Fruit fly (Drosophila melanogaster): ENCODE data around the gene CG1636.

The CG1636 gene

DNA sequence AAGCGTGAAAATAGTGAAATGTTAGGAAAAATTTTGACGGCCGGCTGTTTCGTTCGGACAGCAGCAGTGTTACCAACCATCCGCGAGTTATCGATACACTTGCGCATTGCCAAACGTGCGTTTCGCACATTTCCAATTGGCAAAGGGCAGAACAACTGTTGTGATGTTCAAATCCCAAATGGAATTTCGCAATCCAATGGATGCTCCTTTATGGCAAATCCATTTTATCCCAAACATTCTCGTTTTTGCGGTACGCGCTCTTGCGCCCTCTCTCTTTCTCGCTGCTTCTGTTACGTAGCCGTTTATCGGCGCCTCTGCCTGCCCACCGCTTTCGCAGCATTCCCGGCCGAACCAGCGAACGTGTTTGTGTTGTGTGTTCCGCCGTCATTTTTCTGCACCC is 30.0 kb upstream of the CG1636 start (continued):
- peak; percentile 65 for TF ChIP-seq Med (GFP tag)
- peak; percentile 11 for TF ChIP-seq nom (GFP tag; optimal IDR thresholded peaks at IDR 0.05)
- TF ChIP-seq Ets65A (GFP tag), result peak; percentile 42
- peak; percentile 63 for TF ChIP-seq CG9437 (GFP tag; optimal IDR thresholded peaks at IDR 0.05)
- TF ChIP-seq BEAF-32 (GFP tag; optimal IDR thresholded peaks at IDR 0.05), result peak; percentile 30
- peak; percentile 29 for TF ChIP-seq CG2116 (GFP tag; optimal IDR thresholded peaks at IDR 0.05)
- TF ChIP-seq Sry-δ (GFP tag; optimal IDR thresholded peaks at IDR 0.05), result peak; percentile 21
- no peak for TF ChIP-seq CG6654 (GFP tag; optimal IDR thresholded peaks at IDR 0.05)
- peak in 1 of 2 experiments; percentile 29 for TF ChIP-seq crp (GFP tag; optimal IDR thresholded peaks at IDR 0.05)
- TF ChIP-seq sd (tag; optimal IDR thresholded peaks at IDR 0.05), result peak; percentile 28
- TF ChIP-seq Dfd (GFP tag; optimal IDR thresholded peaks at IDR 0.05), result no peak
- TF ChIP-seq CG34376 (GFP tag; optimal IDR thresholded peaks at IDR 0.05), result no peak
- peak; percentile 20; the same call in 1 of the 2 replicates for TF ChIP-seq amos (GFP tag; IDR thresholded peaks at IDR 0.05; ENCODE audit: partially characterized antibody)
- no peak for TF ChIP-seq Side (GFP tag; optimal IDR thresholded peaks at IDR 0.05)
- no peak for TF ChIP-seq CG4820 (GFP tag; optimal IDR thresholded peaks at IDR 0.05)
- no peak for TF ChIP-seq usp (GFP tag; optimal IDR thresholded peaks at IDR 0.05)
- peak; percentile 48; the same call in 2 of the 4 replicates for TF ChIP-seq Dll (GFP tag; IDR thresholded peaks at IDR 0.05; ENCODE audit: partially characterized antibody)
- peak; percentile 21 for TF ChIP-seq CG18599 (GFP tag; optimal IDR thresholded peaks at IDR 0.05)
- no peak for TF ChIP-seq shn (GFP tag; optimal IDR thresholded peaks at IDR 0.05)
- TF ChIP-seq bbx (GFP tag; IDR thresholded peaks at IDR 0.05; ENCODE audit: partially characterized antibody), result peak; percentile 36; the same call in 1 of the 2 replicates
- no peak for TF ChIP-seq row (GFP tag; IDR thresholded peaks at IDR 0.05)
- TF ChIP-seq gfzf (GFP tag; optimal IDR thresholded peaks at IDR 0.05), result peak; percentile 42
- 0 out of 3 replicates have a peak, but pooled peaks have one; percentile 33 for TF ChIP-seq zen2 (GFP tag; IDR thresholded peaks at IDR 0.05; ENCODE audit: partially characterized antibody)
- no peak for TF ChIP-seq Hey (tag; optimal IDR thresholded peaks at IDR 0.05)

DNA sequence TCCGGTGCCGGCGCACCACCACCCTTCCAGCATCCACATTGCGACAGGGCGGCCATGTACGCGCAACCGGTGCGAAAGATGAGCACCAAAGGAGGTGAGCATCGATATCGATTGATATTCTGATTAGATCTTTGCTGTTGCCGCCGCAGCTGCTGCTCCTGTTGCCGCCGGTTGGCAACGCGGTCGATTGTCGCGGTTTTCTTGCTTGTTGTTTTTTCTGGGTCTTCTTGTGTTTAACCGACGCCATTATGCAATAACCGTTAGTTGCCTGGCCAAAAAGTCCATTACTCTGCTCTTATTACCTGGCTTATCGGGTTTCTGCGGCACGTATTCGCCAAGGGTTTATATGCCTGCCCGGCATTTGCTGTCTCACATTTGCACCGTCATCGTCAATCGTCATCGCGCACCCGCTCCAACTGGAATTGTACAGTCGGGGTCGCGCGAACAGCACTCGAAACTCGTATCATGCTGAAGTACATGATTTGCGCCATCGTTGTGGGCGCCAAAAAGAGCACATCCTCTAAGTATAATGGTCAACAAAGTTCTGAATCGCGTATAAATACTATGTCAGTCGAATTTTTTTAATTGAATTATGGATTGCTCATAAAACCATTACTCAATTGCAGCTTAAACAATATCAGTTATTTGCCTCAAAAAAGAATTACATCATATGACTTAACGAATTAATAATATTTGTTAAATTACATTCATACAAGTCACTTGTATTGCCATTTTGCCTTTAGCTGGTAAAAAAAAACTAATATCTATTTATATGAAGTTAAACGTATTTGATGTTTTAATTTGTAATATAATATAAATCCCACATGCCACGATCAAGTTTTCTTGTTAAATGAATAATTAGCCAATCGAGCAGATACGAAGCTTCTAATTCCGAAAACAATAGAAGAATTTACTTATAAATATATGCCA is 29.0 kb upstream of the CG1636 start, which contains the start of gene sni:
sni (minus strand) TSS at position 51 of the 930 bp plus-strand sequence.
- TF ChIP-seq CG3407 (GFP tag; optimal IDR thresholded peaks at IDR 0.05), result no peak
- TF ChIP-seq Eip74EF (GFP tag; optimal IDR thresholded peaks at IDR 0.05), result no peak
- TF ChIP-seq CG7556 (GFP tag; optimal IDR thresholded peaks at IDR 0.05), result peak; percentile 34
- peak; percentile 1 for TF ChIP-seq trem (tag; optimal IDR thresholded peaks at IDR 0.05)
- TF ChIP-seq NfI (GFP tag; optimal IDR thresholded peaks at IDR 0.05), result no peak
- no peak for TF ChIP-seq CG4730 (GFP tag; IDR thresholded peaks at IDR 0.05)
- TF ChIP-seq CG14667 (GFP tag; IDR thresholded peaks at IDR 0.05), result no peak
- no peak for TF ChIP-seq CG6254 (GFP tag; optimal IDR thresholded peaks at IDR 0.05)
- TF ChIP-seq Lpt (GFP tag; optimal IDR thresholded peaks at IDR 0.05), result no peak
- TF ChIP-seq Poxn (GFP tag; IDR thresholded peaks at IDR 0.05), result no peak
- TF ChIP-seq Vsx1 (GFP tag; optimal IDR thresholded peaks at IDR 0.05), result no peak
- no peak for TF ChIP-seq CG13287 (GFP tag; IDR thresholded peaks at IDR 0.05; ENCODE audit: partially characterized antibody)
- TF ChIP-seq CG11247 (GFP tag; IDR thresholded peaks at IDR 0.05), result no peak
- TF ChIP-seq CG6854 (GFP tag; optimal IDR thresholded peaks at IDR 0.05), result no peak
- TF ChIP-seq CG4282 (GFP tag; optimal IDR thresholded peaks at IDR 0.05), result no peak
- no peak for TF ChIP-seq CG1233 (GFP tag; optimal IDR thresholded peaks at IDR 0.05)
- no peak for TF ChIP-seq Gsc (GFP tag; IDR thresholded peaks at IDR 0.05)
- TF ChIP-seq scrt (GFP tag; optimal IDR thresholded peaks at IDR 0.05), result no peak
- no peak for TF ChIP-seq CG8281 (tag; optimal IDR thresholded peaks at IDR 0.05)
- TF ChIP-seq CG2875 (GFP tag; optimal IDR thresholded peaks at IDR 0.05), result no peak
- no peak for TF ChIP-seq CG8765 (GFP tag; IDR thresholded peaks at IDR 0.05)
- TF ChIP-seq zen2 (GFP tag; IDR thresholded peaks at IDR 0.05; ENCODE audit: partially characterized antibody), result 0 out of 3 replicates have a peak, but pooled peaks have one; percentile 13
- TF ChIP-seq jigr1 (GFP tag; IDR thresholded peaks at IDR 0.05), result no peak
- no peak for TF ChIP-seq CG18476 (GFP tag; optimal IDR thresholded peaks at IDR 0.05)
- TF ChIP-seq BtbVII (GFP tag; optimal IDR thresholded peaks at IDR 0.05), result peak; percentile 1
